Fruit fly (Drosophila melanogaster): ENCODE results near the gene Eig71Eb.

Eig71Eb gene

dm6 chr3L:15632653-15633052 is 17.1 kb upstream of the Eig71Eb start (continued):
- TF ChIP-seq CG11902 (GFP tag; optimal IDR thresholded peaks at IDR 0.05) (no peak), Eip93F (GFP tag; optimal IDR thresholded peaks at IDR 0.05) (no peak), CG31627 (GFP tag; optimal IDR thresholded peaks at IDR 0.05) (no peak), salr (GFP tag; optimal IDR thresholded peaks at IDR 0.05) (no peak), CG4318 (GFP tag; optimal IDR thresholded peaks at IDR 0.05) (no peak), spab (GFP tag; optimal IDR thresholded peaks at IDR 0.05) (no peak), CG11762 (GFP tag; optimal IDR thresholded peaks at IDR 0.05; ENCODE audit: insufficient read depth) (no peak), lz (GFP tag; optimal IDR thresholded peaks at IDR 0.05) (no peak), CG10631 (GFP tag; optimal IDR thresholded peaks at IDR 0.05) (no peak), pdm3 (GFP tag; optimal IDR thresholded peaks at IDR 0.05) (no peak), Sox14 (GFP tag; optimal IDR thresholded peaks at IDR 0.05) (no peak), Hr38 (GFP tag; optimal IDR thresholded peaks at IDR 0.05) (no peak)

dm6 chr3L:15634368-15635075 is 15.2 kb upstream of the Eig71Eb start:
- TF ChIP-seq CG32006 (GFP tag; optimal IDR thresholded peaks at IDR 0.05) (no peak), fkh (GFP tag; optimal IDR thresholded peaks at IDR 0.05) (peak; percentile 41)

DNA sequence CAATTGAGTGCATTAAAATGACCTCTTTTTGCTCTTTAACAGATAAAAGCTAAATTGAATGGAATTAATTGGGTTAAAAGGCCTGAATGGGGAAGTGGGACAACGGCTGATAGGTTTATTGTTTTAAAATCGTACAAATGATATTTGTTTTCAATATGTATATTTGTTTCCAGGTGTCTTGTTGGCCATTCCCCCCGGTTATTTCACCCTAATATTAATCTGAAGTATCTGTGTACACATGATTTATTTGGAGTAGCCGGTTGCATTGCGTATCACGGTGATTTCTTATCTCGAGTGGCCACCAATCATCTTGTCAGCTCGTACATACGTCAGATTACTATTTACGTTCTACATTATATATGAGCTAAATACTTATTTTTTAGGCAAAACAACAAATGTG is 13.4 kb upstream of the Eig71Eb start:
- peak; percentile 46 for TF ChIP-seq Eip78C (GFP tag)
- TF ChIP-seq esn (GFP tag; optimal IDR thresholded peaks at IDR 0.05), result no peak
- peak; percentile 42 for TF ChIP-seq fkh (GFP tag; optimal IDR thresholded peaks at IDR 0.05)
- TF ChIP-seq Eip93F (GFP tag; optimal IDR thresholded peaks at IDR 0.05), result peak; percentile 3
- TF ChIP-seq vri (GFP tag; optimal IDR thresholded peaks at IDR 0.05), result peak; percentile 83
- no peak for TF ChIP-seq OdsH (GFP tag; optimal IDR thresholded peaks at IDR 0.05)
- TF ChIP-seq CG8632 (GFP tag; optimal IDR thresholded peaks at IDR 0.05), result peak; percentile 5

dm6 chr3L:15636978-15637377 is 12.8 kb upstream of the Eig71Eb start:
- no peak for TF ChIP-seq CG6808 (GFP tag; optimal IDR thresholded peaks at IDR 0.05)
- TF ChIP-seq CG4318 (GFP tag; optimal IDR thresholded peaks at IDR 0.05), result no peak
- TF ChIP-seq Sox102F (GFP tag; optimal IDR thresholded peaks at IDR 0.05), result no peak
- no peak for TF ChIP-seq CG6163 (GFP tag; IDR thresholded peaks at IDR 0.05)
- TF ChIP-seq CG11294 (GFP tag; IDR thresholded peaks at IDR 0.05), result no peak
- TF ChIP-seq CG11762 (GFP tag; optimal IDR thresholded peaks at IDR 0.05; ENCODE audit: insufficient read depth), result no peak
- no peak for TF ChIP-seq CG3919 (GFP tag; optimal IDR thresholded peaks at IDR 0.05)
- TF ChIP-seq Smox (GFP tag; optimal IDR thresholded peaks at IDR 0.05), result no peak
- TF ChIP-seq achi (GFP tag; optimal IDR thresholded peaks at IDR 0.05), result no peak
- TF ChIP-seq OdsH (GFP tag; optimal IDR thresholded peaks at IDR 0.05), result no peak
- TF ChIP-seq Eip75B (GFP tag; optimal IDR thresholded peaks at IDR 0.05), result no peak
- TF ChIP-seq topi (GFP tag; optimal IDR thresholded peaks at IDR 0.05), result no peak
- TF ChIP-seq CG10631 (GFP tag; optimal IDR thresholded peaks at IDR 0.05), result no peak
- no peak for TF ChIP-seq ss (GFP tag; optimal IDR thresholded peaks at IDR 0.05)
- TF ChIP-seq CG6792 (GFP tag; optimal IDR thresholded peaks at IDR 0.05), result no peak
- TF ChIP-seq Sox14 (GFP tag; optimal IDR thresholded peaks at IDR 0.05), result no peak
- TF ChIP-seq CG1621 (tag; optimal IDR thresholded peaks at IDR 0.05), result no peak

DNA sequence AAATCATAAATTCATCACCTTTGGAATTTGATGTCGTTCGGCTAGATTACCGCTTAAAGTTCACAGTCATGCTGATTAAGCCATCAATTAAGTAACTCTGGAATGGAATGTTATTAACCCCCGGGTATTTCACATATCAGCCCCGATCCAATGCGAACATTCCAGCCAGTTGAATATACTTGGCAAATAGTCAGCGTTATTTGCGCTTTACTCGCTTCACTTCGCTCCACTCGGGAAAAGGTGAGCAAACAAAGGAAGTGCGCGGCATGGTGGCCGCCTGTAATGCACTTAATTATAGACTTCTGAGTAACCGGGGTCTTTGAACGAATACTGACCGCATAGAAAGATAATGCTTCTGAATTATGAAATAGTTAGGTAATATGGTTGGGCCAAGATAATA is 12.1 kb upstream of the Eig71Eb start:
- TF ChIP-seq Eip78C (GFP tag) (peak; percentile 78), CG16779 (tag; optimal IDR thresholded peaks at IDR 0.05) (no peak), CG10669 (GFP tag; optimal IDR thresholded peaks at IDR 0.05) (peak; percentile 6), CG34406 (GFP tag; optimal IDR thresholded peaks at IDR 0.05) (peak; percentile 23), CG4318 (GFP tag; optimal IDR thresholded peaks at IDR 0.05) (no peak), CG7368 (GFP tag; optimal IDR thresholded peaks at IDR 0.05) (no peak), Hr39 (GFP tag; optimal IDR thresholded peaks at IDR 0.05) (no peak), CG6792 (GFP tag; optimal IDR thresholded peaks at IDR 0.05) (no peak), svp (GFP tag) (peak; percentile 52), fkh (GFP tag; optimal IDR thresholded peaks at IDR 0.05) (peak; percentile 27), ss (GFP tag; optimal IDR thresholded peaks at IDR 0.05) (peak in 1 of 2 experiments; percentile 27), CG3032 (tag; optimal IDR thresholded peaks at IDR 0.05) (no peak), Eip93F (GFP tag; optimal IDR thresholded peaks at IDR 0.05) (peak; percentile 14), Sox14 (GFP tag; optimal IDR thresholded peaks at IDR 0.05) (peak; percentile 4), vri (GFP tag; optimal IDR thresholded peaks at IDR 0.05) (peak; percentile 97), salr (GFP tag; optimal IDR thresholded peaks at IDR 0.05) (no peak)
